Worm (Caenorhabditis elegans) whole organism, midembryonic: Measurements from ENCODE around the gene pfkb-1.2.

ENCODE experiments used
- flt-1 ChIP-seq: fragments of 200-800 bp; sonication (Bioruptor generic); IDR thresholded peaks from 2 replicates; pipeline ENCODE4 v1.3.6; 2022; ENCODE audit warnings: missing genetic modification characterization, missing compliant biosample characterization
- tab-1 ChIP-seq: fragments of 200-800 bp; sonication (Bioruptor generic); IDR thresholded peaks from 2 replicates; pipeline ENCODE4 v1.3.6; 2022; ENCODE audit warnings: missing genetic modification characterization, missing compliant biosample characterization
- ztf-29 ChIP-seq: fragments of 200-800 bp; sonication (Bioruptor generic); IDR thresholded peaks from 2 replicates; pipeline ENCODE4 v1.3.6; 2022; ENCODE audit warnings: missing genetic modification reagents, missing genetic modification characterization, missing compliant biosample characterization

- no peak for TF ChIP-seq tab-1 (GFP tag; lab: Robert Waterston, UW)
- TF ChIP-seq ztf-29 (GFP tag; lab: Robert Waterston, UW): no peak
- TF ChIP-seq flt-1 (GFP tag; lab: Robert Waterston, UW): no peak
These were observed 18.6 kb upstream of the pfkb-1.2 start for ce11 chrIV:5923112-5923511.
